Worm (Caenorhabditis elegans): ENCODE data around the gene Y41E3.7.

- no peak for TF ChIP-seq C08G9.2 (tag; optimal IDR thresholded peaks at IDR 0.05)
- no peak for TF ChIP-seq unc-86 (tag; optimal IDR thresholded peaks at IDR 0.05)
- TF ChIP-seq fkh-10 (GFP tag; optimal IDR thresholded peaks at IDR 0.05): no peak
- TF ChIP-seq T23F11.4 (GFP tag; optimal IDR thresholded peaks at IDR 0.05): no peak
- no peak for TF ChIP-seq ama-1 (optimal IDR thresholded peaks at IDR 0.05)
- TF ChIP-seq elt-2 (tag; optimal IDR thresholded peaks at IDR 0.05): no peak
- no peak for TF ChIP-seq unc-55 (GFP tag; optimal IDR thresholded peaks at IDR 0.05)
- no peak for TF ChIP-seq pqm-1 (tag; optimal IDR thresholded peaks at IDR 0.05)
- no peak for TF ChIP-seq pag-3 (tag; optimal IDR thresholded peaks at IDR 0.05; ENCODE audit: borderline replicate concordance)
Measured at ce11 chrIV:15057994-15058393, 44.2 kb downstream of the Y41E3.7 start, which contains the start of gene Y41E3.13.
